Fruit fly (Drosophila melanogaster): ENCODE data around the gene CG43993.

DNA sequence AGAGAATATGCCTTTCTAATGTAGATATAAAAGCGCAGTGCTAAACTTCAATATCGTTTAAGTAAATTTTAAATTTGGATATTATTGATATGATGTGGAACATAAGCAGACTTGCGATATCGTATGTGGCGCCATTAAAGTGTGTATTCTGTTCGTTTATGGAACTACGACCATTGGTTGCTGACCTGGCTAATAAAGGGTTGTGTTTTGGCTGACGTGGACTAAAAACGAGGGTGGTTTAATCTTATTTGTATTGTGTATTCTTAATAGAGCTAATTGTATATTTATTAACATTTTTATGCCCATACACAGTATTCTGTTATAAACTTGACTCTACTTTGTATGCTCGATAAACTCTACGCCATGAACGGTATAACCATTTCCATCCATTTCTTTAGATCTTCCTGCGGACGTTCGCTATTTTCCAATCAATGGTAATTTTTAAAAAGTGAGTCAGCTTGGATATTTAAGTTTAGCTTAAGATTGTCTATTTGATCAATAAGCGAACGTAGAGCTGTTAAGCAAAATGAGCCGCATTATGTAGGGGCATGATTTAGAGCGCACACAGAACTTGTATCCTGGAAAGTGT is 34.4 kb downstream of the CG43993 start:
- TF ChIP-seq CG8478 (optimal IDR thresholded peaks at IDR 0.05) (no peak), CTCF (optimal IDR thresholded peaks at IDR 0.05) (peak; percentile 94 to 95)

Measured in S2 (cell line).